Worm (Caenorhabditis elegans) whole organism, late embryonic: ENCODE measurements around the gene mpc-1.

Source experiments
- C08G9.2 ChIP-seq: sonication (generic microtip); optimal IDR thresholded peaks from 2 replicates; lab custom pipeline; 2016; ENCODE audit warnings: mild to moderate bottlenecking, missing genetic modification characterization, moderate library complexity, missing compliant biosample characterization
- C38D4.7 ChIP-seq: fragments of 200-800 bp; sonication (Bioruptor generic); optimal IDR thresholded peaks from 2 replicates; lab custom pipeline; 2018; ENCODE audit warnings: mild to moderate bottlenecking, missing genetic modification characterization, moderate library complexity, missing compliant biosample characterization
- F13H6.1 ChIP-seq: sonication (generic microtip); optimal IDR thresholded peaks from 2 replicates; lab custom pipeline; 2016; ENCODE audit warnings: missing genetic modification characterization, missing compliant biosample characterization
- K02D7.2 ChIP-seq: sonication (generic microtip); optimal IDR thresholded peaks from 2 replicates; lab custom pipeline; 2017; ENCODE audit warnings: mild to moderate bottlenecking, missing genetic modification characterization, missing compliant biosample characterization
- T23F11.4 ChIP-seq: fragments of 200-800 bp; sonication (Bioruptor generic); optimal IDR thresholded peaks from 2 replicates; lab custom pipeline; 2018; ENCODE audit warnings: mild to moderate bottlenecking, missing genetic modification characterization, missing compliant biosample characterization
- Y22D7AL.16 ChIP-seq: sonication (generic microtip); optimal IDR thresholded peaks from 2 replicates; lab custom pipeline; 2016; ENCODE audit warnings: missing genetic modification characterization, missing compliant biosample characterization
- ahr-1 ChIP-seq: sonication (generic microtip); optimal IDR thresholded peaks from 2 replicates; lab custom pipeline; 2016; ENCODE audit warnings: missing genetic modification characterization, missing compliant biosample characterization
- ama-1 ChIP-seq: fragments of 150-350 bp; optimal IDR thresholded peaks from 2 replicates; lab custom pipeline; 2014
- ceh-18 ChIP-seq: sonication (generic microtip); optimal IDR thresholded peaks from 2 replicates; lab custom pipeline; 2016; ENCODE audit warnings: missing genetic modification characterization, missing compliant biosample characterization
- ceh-19 ChIP-seq: fragments of 200-800 bp; sonication (Bioruptor generic); optimal IDR thresholded peaks from 2 replicates; lab custom pipeline; 2018; ENCODE audit warnings: mild to moderate bottlenecking, missing genetic modification characterization, missing compliant biosample characterization
- ceh-24 ChIP-seq: sonication (generic microtip); optimal IDR thresholded peaks from 2 replicates; lab custom pipeline; 2016; ENCODE audit warnings: mild to moderate bottlenecking, missing genetic modification characterization, missing compliant biosample characterization
- ceh-31 ChIP-seq: sonication (generic microtip); optimal IDR thresholded peaks from 2 replicates; lab custom pipeline; 2016; ENCODE audit warnings: missing genetic modification characterization, missing compliant biosample characterization
- ceh-45 ChIP-seq: fragments of 200-800 bp; sonication (Bioruptor generic); IDR thresholded peaks from 2 replicates; pipeline ENCODE4 v1.3.6; 2022; ENCODE audit warnings: missing genetic modification reagents, missing genetic modification characterization, missing compliant biosample characterization
- ceh-48 ChIP-seq: sonication (generic microtip); optimal IDR thresholded peaks from 2 replicates; lab custom pipeline; 2016; ENCODE audit warnings: missing genetic modification characterization, inconsistent platforms, missing compliant biosample characterization
- ceh-6 ChIP-seq: fragments of 200-800 bp; sonication (Bioruptor generic); optimal IDR thresholded peaks from 2 replicates; lab custom pipeline; 2018; ENCODE audit warnings: mild to moderate bottlenecking, missing genetic modification characterization, missing compliant biosample characterization
- dmd-4 ChIP-seq: sonication (generic microtip); optimal IDR thresholded peaks from 2 replicates; lab custom pipeline; 2016; ENCODE audit warnings: borderline replicate concordance, missing genetic modification characterization, missing compliant biosample characterization
- dve-1 ChIP-seq: sonication (generic microtip); optimal IDR thresholded peaks from 2 replicates; lab custom pipeline; 2017; ENCODE audit warnings: antibody characterized with exemption, mild to moderate bottlenecking, missing genetic modification characterization, missing compliant biosample characterization
- ets-4 ChIP-seq: sonication (generic microtip); optimal IDR thresholded peaks from 2 replicates; lab custom pipeline; 2016; ENCODE audit warnings: missing genetic modification characterization, missing compliant biosample characterization
- eyg-1 ChIP-seq: sonication (generic microtip); optimal IDR thresholded peaks from 2 replicates; lab custom pipeline; 2016; ENCODE audit warnings: missing genotype, missing genetic modification characterization, missing compliant biosample characterization
- fkh-10 ChIP-seq: fragments of 150-350 bp; optimal IDR thresholded peaks from 2 replicates; lab custom pipeline; 2014; ENCODE audit warnings: missing biosample characterization, missing genetic modification reagents, missing genetic modification characterization
- gmeb-2 ChIP-seq: sonication (generic microtip); optimal IDR thresholded peaks from 2 replicates; lab custom pipeline; 2016; ENCODE audit warnings: missing genetic modification characterization, inconsistent platforms, missing compliant biosample characterization
- hlh-15 ChIP-seq: sonication (generic microtip); optimal IDR thresholded peaks from 2 replicates; lab custom pipeline; 2016; ENCODE audit warnings: missing genetic modification characterization, missing compliant biosample characterization
- madf-2 ChIP-seq: sonication (generic microtip); optimal IDR thresholded peaks from 2 replicates; lab custom pipeline; 2017; ENCODE audit warnings: missing genetic modification characterization, missing compliant biosample characterization
- nfya-1 ChIP-seq: sonication (generic microtip); optimal IDR thresholded peaks from 2 replicates; lab custom pipeline; 2017; ENCODE audit warnings: missing genetic modification characterization, mild to moderate bottlenecking, missing compliant biosample characterization, antibody characterized with exemption, moderate library complexity
- nhr-11 ChIP-seq: fragments of 150-350 bp; optimal IDR thresholded peaks from 2 replicates; lab custom pipeline; 2014; ENCODE audit warnings: missing biosample characterization, missing genetic modification characterization
- nhr-232 ChIP-seq: sonication (generic microtip); optimal IDR thresholded peaks from 2 replicates; lab custom pipeline; 2016; ENCODE audit warnings: missing genetic modification characterization, missing compliant biosample characterization
- npax-4 ChIP-seq: sonication (generic microtip); optimal IDR thresholded peaks from 2 replicates; lab custom pipeline; 2016; ENCODE audit warnings: missing genetic modification characterization, missing compliant biosample characterization
- pag-3 ChIP-seq: sonication (generic microtip); optimal IDR thresholded peaks from 2 replicates; lab custom pipeline; 2016; ENCODE audit warnings: missing compliant biosample characterization, missing genetic modification characterization, borderline replicate concordance
- pat-9 ChIP-seq: fragments of 200-800 bp; sonication (Bioruptor generic); optimal IDR thresholded peaks from 2 replicates; lab custom pipeline; 2018; ENCODE audit warnings: mild to moderate bottlenecking, missing genetic modification characterization, moderate library complexity, missing compliant biosample characterization
- pax-1 ChIP-seq: fragments of 150-350 bp; optimal IDR thresholded peaks from 2 replicates; lab custom pipeline; 2014; ENCODE audit warnings: missing biosample characterization, missing genetic modification characterization
- pha-2 ChIP-seq: sonication (generic microtip); optimal IDR thresholded peaks from 2 replicates; lab custom pipeline; 2017; ENCODE audit warnings: mild to moderate bottlenecking, missing genetic modification characterization, missing compliant biosample characterization
- pros-1 ChIP-seq: fragments of 150-350 bp; optimal IDR thresholded peaks from 2 replicates; lab custom pipeline; 2014; ENCODE audit warnings: missing biosample characterization, missing genetic modification reagents, missing genetic modification characterization
- ref-2 ChIP-seq: sonication (generic microtip); optimal IDR thresholded peaks from 2 replicates; lab custom pipeline; 2016; ENCODE audit warnings: missing genetic modification characterization, missing compliant biosample characterization
- rnt-1 ChIP-seq: sonication (generic microtip); optimal IDR thresholded peaks from 2 replicates; lab custom pipeline; 2016; ENCODE audit warnings: missing genetic modification characterization, missing compliant biosample characterization
- sdc-2 ChIP-seq: sonication (generic microtip); optimal IDR thresholded peaks from 2 replicates; lab custom pipeline; 2016; ENCODE audit warnings: missing genotype, missing genetic modification characterization, missing compliant biosample characterization
- sox-4 ChIP-seq: sonication (generic microtip); optimal IDR thresholded peaks from 2 replicates; lab custom pipeline; 2017; ENCODE audit warnings: mild to moderate bottlenecking, missing genetic modification characterization, inconsistent platforms, missing compliant biosample characterization
- tbx-2 ChIP-seq: sonication (generic microtip); optimal IDR thresholded peaks from 2 replicates; lab custom pipeline; 2016; ENCODE audit warnings: missing genetic modification characterization, missing compliant biosample characterization
- tbx-7 ChIP-seq: sonication (generic microtip); optimal IDR thresholded peaks from 2 replicates; lab custom pipeline; 2016; ENCODE audit warnings: missing genotype, missing genetic modification characterization, missing compliant biosample characterization
- unc-3 ChIP-seq, 2 experiments: fragments of 200-800 bp in 1 of 2; sonication (Bioruptor generic) in 1 of 2; sonication (generic microtip) in 1 of 2; conservative IDR thresholded peaks in 1 of 2; optimal IDR thresholded peaks in 1 of 2; 2 replicates each; pipeline versions ENCODE4 v1.3.6 to Lab custom; 2016 to 2022; ENCODE audit warnings: missing compliant biosample characterization in 2 of 2, missing genetic modification characterization in 2 of 2, missing genetic modification reagents in 1 of 2
- unc-42 ChIP-seq: sonication (generic microtip); optimal IDR thresholded peaks from 2 replicates; lab custom pipeline; 2016; ENCODE audit warnings: missing genotype, missing genetic modification characterization, missing compliant biosample characterization
- unc-86 ChIP-seq: sonication (generic microtip); optimal IDR thresholded peaks from 2 replicates; lab custom pipeline; 2016; ENCODE audit warnings: missing genetic modification characterization, missing compliant biosample characterization
- zip-5 ChIP-seq: sonication (generic microtip); optimal IDR thresholded peaks from 2 replicates; lab custom pipeline; 2016; ENCODE audit warnings: missing genetic modification characterization, missing compliant biosample characterization

The mpc-1 gene

ce11 chrIII:4428797-4429196 is 15.5 kb downstream of the mpc-1 start:
- TF ChIP-seq nhr-232 (tag; lab: Kevin White, UChicago) (no peak), hlh-15 (no peak), unc-86 (tag; lab: Kevin White, UChicago) (no peak), ceh-31 (no peak), pros-1 (tag; lab: Kevin White, UChicago) (no peak), pha-2 (no peak), nhr-11 (tag; lab: Kevin White, UChicago) (no peak), unc-42 (tag; lab: Kevin White, UChicago) (no peak), pag-3 (no peak), rnt-1 (no peak), ceh-45 (0 out of 2 replicates have a peak, but pooled peaks have one; percentile 42), eyg-1 (tag; lab: Kevin White, UChicago) (no peak), tbx-7 (no peak), sox-4 (peak; percentile 8), nfya-1 (tag; lab: Kevin White, UChicago) (no peak), ama-1 (lab: Kevin White, UChicago) (no peak), ceh-24 (tag; lab: Kevin White, UChicago) (no peak), gmeb-2 (tag; lab: Kevin White, UChicago) (no peak), pat-9 (tag; lab: Kevin White, UChicago) (no peak), ahr-1 (no peak), C08G9.2 (tag; lab: Kevin White, UChicago) (peak; percentile 10), fkh-10 (GFP tag; lab: Kevin White, UChicago) (no peak), tbx-2 (tag; lab: Kevin White, UChicago) (no peak), F13H6.1 (tag; lab: Kevin White, UChicago) (no peak), pax-1 (tag; lab: Kevin White, UChicago) (no peak), sdc-2 (tag; lab: Kevin White, UChicago) (no peak), ceh-6 (GFP tag; lab: Kevin White, UChicago) (no peak), dmd-4 (tag; lab: Kevin White, UChicago) (no peak), ceh-18 (tag; lab: Kevin White, UChicago) (no peak), madf-2 (no peak), ceh-19 (GFP tag; lab: Kevin White, UChicago) (no peak), ceh-48 (tag; lab: Kevin White, UChicago) (no peak), unc-3 (GFP tag; conservative IDR thresholded peaks at IDR 0.05; lab: Robert Waterston, UW) (peak; percentile 40; the same call in 1 of the 2 replicates), unc-3 (tag; optimal IDR thresholded peaks at IDR 0.05; lab: Kevin White, UChicago) (no peak), zip-5 (no peak), dve-1 (tag; lab: Kevin White, UChicago) (no peak), ref-2 (tag; lab: Kevin White, UChicago) (no peak), ets-4 (no peak), Y22D7AL.16 (tag; lab: Kevin White, UChicago) (peak; percentile 14), C38D4.7 (peak; percentile 15), K02D7.2 (tag; lab: Kevin White, UChicago) (no peak), T23F11.4 (GFP tag; lab: Kevin White, UChicago) (peak; percentile 56), npax-4 (tag; lab: Kevin White, UChicago) (no peak)
- TF ChIP-seq, all 69 proteins: peak for 7

- no peak for TF ChIP-seq ets-4
These were observed 16.1 kb downstream of the mpc-1 start, which contains the start of gene C28A5.6 for ce11 chrIII:4429402-4429801. Gene C28A5.6, minus strand, starts transcription at chrIII:4429502.
